Fruit fly (Drosophila melanogaster) whole organism, embryonic: Measurements from ENCODE around the gene Gnmt.

Experiments
- Awh ChIP-seq: fragments of 200-800 bp; sonication (Bioruptor generic); IDR thresholded peaks from 2 replicates; pipeline ENCODE4, ENCODE4 v1.3.6; 2022; ENCODE audit warnings: missing biosample characterization, missing genetic modification characterization
- CG10654 ChIP-seq: fragments of 200-800 bp; sonication (Bioruptor generic); optimal IDR thresholded peaks from 2 replicates; lab custom pipeline; 2016; ENCODE audit warnings: missing biosample characterization, missing genetic modification characterization
- CG11695 ChIP-seq: fragments of 200-800 bp; sonication (Bioruptor generic); IDR thresholded peaks from 3 replicates; pipeline ENCODE4 v1.3.6; 2022; ENCODE audit warnings: missing biosample characterization, missing genetic modification characterization
- CG15479 ChIP-seq: fragments of 200-800 bp; sonication (Bioruptor generic); optimal IDR thresholded peaks from 3 replicates; lab custom pipeline; 2019; ENCODE audit warnings: missing biosample characterization, mild to moderate bottlenecking, missing genetic modification characterization, moderate library complexity
- CG15514 ChIP-seq: fragments of 200-800 bp; sonication (Bioruptor generic); optimal IDR thresholded peaks from 3 replicates; lab custom pipeline; 2017; ENCODE audit warnings: missing biosample characterization, missing genetic modification characterization, mild to moderate bottlenecking, moderate library complexity, missing genetic modification reagents
- CG15601 ChIP-seq: fragments of 200-800 bp; sonication (Bioruptor generic); optimal IDR thresholded peaks from 3 replicates; lab custom pipeline; 2019; ENCODE audit warnings: missing biosample characterization, mild to moderate bottlenecking, missing genetic modification characterization, moderate library complexity
- CG17328 ChIP-seq: fragments of 200-800 bp; sonication (Bioruptor generic); IDR thresholded peaks from 2 replicates; pipeline ENCODE4 v1.3.6; 2022; ENCODE audit warnings: missing biosample characterization, missing genetic modification characterization
- CG2712 ChIP-seq: fragments of 200-800 bp; optimal IDR thresholded peaks from 3 replicates; lab custom pipeline; 2019; ENCODE audit warnings: missing biosample characterization, mild to moderate bottlenecking, missing genetic modification characterization, moderate library complexity
- CG33557 ChIP-seq: fragments of 200-800 bp; sonication (Bioruptor generic); optimal IDR thresholded peaks from 2 replicates; lab custom pipeline; 2019; ENCODE audit warnings: missing biosample characterization, mild to moderate bottlenecking, missing genetic modification characterization, moderate library complexity
- CG4282 ChIP-seq: fragments of 200-800 bp; sonication (Bioruptor generic); optimal IDR thresholded peaks from 2 replicates; lab custom pipeline; 2016; ENCODE audit warnings: missing biosample characterization, missing genetic modification characterization
- CG6654 ChIP-seq: fragments of 200-800 bp; sonication (Bioruptor generic); optimal IDR thresholded peaks from 2 replicates; lab custom pipeline; 2017; ENCODE audit warnings: missing biosample characterization, mild to moderate bottlenecking, missing genetic modification characterization
- CG7839 ChIP-seq: fragments of 200-800 bp; sonication (Bioruptor generic); optimal IDR thresholded peaks from 3 replicates; lab custom pipeline; 2018; ENCODE audit warnings: missing biosample characterization, mild to moderate bottlenecking, missing genetic modification characterization, moderate library complexity
- CG7928 ChIP-seq: fragments of 200-800 bp; sonication (Bioruptor generic); optimal IDR thresholded peaks from 2 replicates; lab custom pipeline; 2017; ENCODE audit warnings: missing biosample characterization, mild to moderate bottlenecking, missing genetic modification characterization
- CG8765 ChIP-seq: fragments of 200-800 bp; sonication (Bioruptor generic); IDR thresholded peaks from 2 replicates; pipeline ENCODE4 v1.3.6; 2022; ENCODE audit warnings: missing biosample characterization, missing genetic modification characterization
- CG8924 ChIP-seq: fragments of 200-800 bp; optimal IDR thresholded peaks from 3 replicates; lab custom pipeline; 2019; ENCODE audit warnings: missing biosample characterization, mild to moderate bottlenecking, missing genetic modification characterization, moderate library complexity
- CG9727 ChIP-seq: fragments of 200-800 bp; sonication (Bioruptor generic); optimal IDR thresholded peaks from 3 replicates; lab custom pipeline; 2017; ENCODE audit warnings: missing biosample characterization, mild to moderate bottlenecking, missing genetic modification characterization
- Dad ChIP-seq: fragments of 200-800 bp; sonication (Bioruptor generic); optimal IDR thresholded peaks from 3 replicates; lab custom pipeline; 2016; ENCODE audit warnings: missing biosample characterization, missing genetic modification characterization
- Deaf1 ChIP-seq: fragments of 200-800 bp; optimal IDR thresholded peaks from 3 replicates; lab custom pipeline; 2019; ENCODE audit warnings: missing biosample characterization, mild to moderate bottlenecking, missing genetic modification characterization, moderate library complexity
- Doc2 ChIP-seq: fragments of 200-800 bp; sonication (Bioruptor generic); IDR thresholded peaks from 2 replicates; pipeline ENCODE4 v1.3.6; 2022; ENCODE audit warnings: missing biosample characterization, missing genetic modification characterization
- HLHmδ ChIP-seq: fragments of 200-800 bp; sonication (Bioruptor generic); optimal IDR thresholded peaks from 2 replicates; lab custom pipeline; 2018; ENCODE audit warnings: missing biosample characterization, mild to moderate bottlenecking, missing genetic modification characterization, moderate library complexity
- Jarid2 ChIP-seq: fragments of 200-800 bp; sonication (Bioruptor generic); optimal IDR thresholded peaks from 3 replicates; lab custom pipeline; 2017; ENCODE audit warnings: mild to moderate bottlenecking, missing biosample characterization, missing genetic modification reagents, missing genetic modification characterization
- Med ChIP-seq: fragments of 200-800 bp; sonication (Bioruptor generic); peaks from one replicate; lab custom pipeline; 2016; ENCODE audit warnings: missing biosample characterization, missing genetic modification characterization, mild to moderate bottlenecking, inconsistent platforms, moderate library complexity
- Opbp ChIP-seq: fragments of 200-800 bp; sonication (Bioruptor generic); IDR thresholded peaks from 3 replicates; pipeline ENCODE4 v1.3.6; 2022; ENCODE audit warnings: missing biosample characterization, missing genetic modification characterization; ENCODE audit not compliant: partially characterized antibody
- Sry-β ChIP-seq: fragments of 200-800 bp; sonication (Bioruptor generic); optimal IDR thresholded peaks from 2 replicates; lab custom pipeline; 2018; ENCODE audit warnings: missing biosample characterization, mild to moderate bottlenecking, missing genetic modification characterization, moderate library complexity
- Stat92E ChIP-seq, 3 experiments: fragments of >200 bp in 2 of 3; fragments of 200-800 bp in 1 of 3; sonication (Bioruptor generic) in 1 of 3; optimal IDR thresholded peaks; 2 replicates each; lab custom pipeline; 2017 to 2019; ENCODE audit warnings: missing biosample characterization in 3 of 3, missing genetic modification characterization in 3 of 3, mild to moderate bottlenecking in 1 of 3, moderate library complexity in 1 of 3
- Trl ChIP-seq, 3 experiments: fragments of >200 bp in 2 of 3; fragments of 200-800 bp in 1 of 3; sonication (Bioruptor generic) in 1 of 3; optimal IDR thresholded peaks; 2 replicates in 1 of 3; 3 replicates in 2 of 3; lab custom pipeline; 2016 to 2017; ENCODE audit warnings: missing biosample characterization in 1 of 3, missing genetic modification characterization in 1 of 3
- Xbp1 ChIP-seq: fragments of 200-800 bp; sonication (Bioruptor generic); optimal IDR thresholded peaks from 3 replicates; lab custom pipeline; 2016; ENCODE audit warnings: missing biosample characterization, mild to moderate bottlenecking, missing genetic modification characterization
- al ChIP-seq: fragments of 200-800 bp; sonication (Bioruptor generic); IDR thresholded peaks from 2 replicates; pipeline ENCODE4 v1.3.6; 2022; ENCODE audit warnings: missing biosample characterization, missing genetic modification characterization
- ara ChIP-seq: fragments of 200-800 bp; sonication (Bioruptor generic); IDR thresholded peaks from 2 replicates; pipeline ENCODE4 v1.3.6; 2022; ENCODE audit warnings: missing biosample characterization, missing genetic modification characterization
- cato ChIP-seq: fragments of 200-800 bp; sonication (Bioruptor generic); optimal IDR thresholded peaks from 2 replicates; lab custom pipeline; 2016; ENCODE audit warnings: missing biosample characterization, missing genetic modification characterization, borderline replicate concordance
- crp ChIP-seq, 2 experiments: fragments of 200-800 bp; sonication (Bioruptor generic); optimal IDR thresholded peaks; 2 replicates in 1 of 2; 3 replicates in 1 of 2; lab custom pipeline; 2017; ENCODE audit warnings: missing biosample characterization in 2 of 2, missing genetic modification characterization in 2 of 2, mild to moderate bottlenecking in 1 of 2, moderate library complexity in 1 of 2
- da ChIP-seq: fragments of 200-800 bp; sonication (Bioruptor generic); optimal IDR thresholded peaks from 2 replicates; lab custom pipeline; 2016; ENCODE audit warnings: missing biosample characterization, missing genetic modification characterization
- emc ChIP-seq: fragments of 200-800 bp; sonication (Bioruptor generic); optimal IDR thresholded peaks from 2 replicates; lab custom pipeline; 2016; ENCODE audit warnings: missing biosample characterization, missing genetic modification characterization
- hbn ChIP-seq: fragments of 200-800 bp; sonication (Bioruptor generic); IDR thresholded peaks from 2 replicates; pipeline ENCODE4 v1.3.6; 2022; ENCODE audit warnings: missing biosample characterization, missing genetic modification characterization; ENCODE audit not compliant: partially characterized antibody
- hkb ChIP-seq, 2 experiments: fragments of 200-800 bp in 1 of 2; fragments of >200 bp in 1 of 2; sonication (Bioruptor generic) in 1 of 2; IDR thresholded peaks in 1 of 2; optimal IDR thresholded peaks in 1 of 2; 2 replicates each; pipeline versions ENCODE4 v1.3.6 to Lab custom; 2017 to 2022; ENCODE audit warnings: missing biosample characterization in 1 of 2, missing genetic modification characterization in 1 of 2
- insv ChIP-seq, 2 experiments: fragments of 200-800 bp; sonication (Bioruptor generic); optimal IDR thresholded peaks; 3 replicates each; lab custom pipeline; 2016 to 2018; ENCODE audit warnings: missing biosample characterization in 2 of 2, missing genetic modification characterization in 2 of 2
- kni ChIP-seq: fragments of 200-800 bp; sonication (Bioruptor generic); optimal IDR thresholded peaks from 3 replicates; lab custom pipeline; 2017; ENCODE audit warnings: mild to moderate bottlenecking, missing biosample characterization, missing genetic modification reagents, missing genetic modification characterization
- nom ChIP-seq: fragments of 200-800 bp; sonication (Bioruptor generic); optimal IDR thresholded peaks from 2 replicates; lab custom pipeline; 2017; ENCODE audit warnings: missing biosample characterization, missing genetic modification characterization, mild to moderate bottlenecking, moderate library complexity, missing genetic modification reagents
- odd ChIP-seq: fragments of 200-800 bp; sonication (Bioruptor generic); optimal IDR thresholded peaks from 2 replicates; lab custom pipeline; 2017; ENCODE audit warnings: missing biosample characterization, mild to moderate bottlenecking, missing genetic modification characterization
- p53 ChIP-seq: fragments of 200-800 bp; sonication (Bioruptor generic); optimal IDR thresholded peaks from 2 replicates; lab custom pipeline; 2016; ENCODE audit warnings: missing biosample characterization, missing genetic modification characterization
- pros ChIP-seq: fragments of 200-800 bp; sonication (Bioruptor generic); optimal IDR thresholded peaks from 3 replicates; lab custom pipeline; 2019; ENCODE audit warnings: missing biosample characterization, mild to moderate bottlenecking, missing genetic modification characterization, moderate library complexity
- ro ChIP-seq: fragments of 200-800 bp; sonication (Bioruptor generic); IDR thresholded peaks from 2 replicates; pipeline ENCODE4 v1.3.6; 2022; ENCODE audit warnings: missing biosample characterization, missing genetic modification characterization
- sd ChIP-seq: fragments of 200-800 bp; sonication (Bioruptor generic); optimal IDR thresholded peaks from 3 replicates; lab custom pipeline; 2018; ENCODE audit warnings: missing biosample characterization, mild to moderate bottlenecking, missing genetic modification characterization, moderate library complexity
- sens ChIP-seq: fragments of 200-800 bp; sonication (Bioruptor generic); peaks from one replicate; lab custom pipeline; 2016; ENCODE audit warnings: missing biosample characterization, missing genetic modification characterization
- stwl ChIP-seq: fragments of 200-800 bp; sonication (Bioruptor generic); optimal IDR thresholded peaks from 3 replicates; lab custom pipeline; 2018; ENCODE audit warnings: missing biosample characterization, mild to moderate bottlenecking, missing genetic modification characterization, moderate library complexity
- tll ChIP-seq, 2 experiments: fragments of 200-800 bp in 1 of 2; fragments of >200 bp in 1 of 2; sonication (Bioruptor generic) in 1 of 2; optimal IDR thresholded peaks; 2 replicates each; lab custom pipeline; 2017 to 2019; ENCODE audit warnings: missing biosample characterization in 2 of 2, missing genetic modification characterization in 2 of 2, mild to moderate bottlenecking in 1 of 2, moderate library complexity in 1 of 2
- twi ChIP-seq: fragments of 200-800 bp; optimal IDR thresholded peaks from 2 replicates; lab custom pipeline; 2019; ENCODE audit warnings: missing biosample characterization, mild to moderate bottlenecking, missing genetic modification characterization, moderate library complexity
- zen ChIP-seq: fragments of 200-800 bp; sonication (Bioruptor generic); optimal IDR thresholded peaks from 3 replicates; lab custom pipeline; 2018; ENCODE audit warnings: missing biosample characterization, mild to moderate bottlenecking, missing genetic modification characterization, moderate library complexity

The Gnmt gene

DNA sequence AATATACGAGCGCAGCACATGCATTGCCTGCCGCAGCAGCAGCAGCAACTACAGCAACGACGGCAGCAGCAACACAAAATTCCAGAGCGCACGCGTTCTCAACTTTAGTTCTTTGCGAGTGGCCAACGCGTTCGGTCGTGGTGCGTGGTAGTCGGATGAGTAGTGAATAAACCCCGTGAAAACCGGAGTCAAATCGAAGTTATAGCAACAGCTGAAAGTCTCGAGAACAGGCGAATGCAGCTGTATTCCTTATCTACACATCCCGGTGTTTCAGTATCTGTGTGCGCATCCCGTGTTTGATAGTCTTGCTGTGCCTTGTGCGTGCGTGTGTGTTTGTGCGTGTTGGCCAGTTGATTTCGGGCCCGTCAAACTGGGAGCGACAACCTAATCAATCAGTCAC lies 26.5 kb upstream of the Gnmt start, which contains the start of gene Dtg (continued):
- TF ChIP-seq CG10654 (GFP tag; lab: Kevin White, UChicago), result no peak
- TF ChIP-seq Awh (GFP tag; lab: Robert Waterston, UW), result no peak
- TF ChIP-seq crp (GFP tag; optimal IDR thresholded peaks at IDR 0.05; lab: Kevin White, UChicago), result peak in 1 of 2 experiments; percentile 14
- peak; percentile 52 for TF ChIP-seq sd (tag; lab: Kevin White, UChicago)
- TF ChIP-seq Sry-β (GFP tag; lab: Kevin White, UChicago), result no peak
- TF ChIP-seq CG11695 (GFP tag; lab: Robert Waterston, UW), result no peak
- no peak for TF ChIP-seq CG6654 (GFP tag; lab: Kevin White, UChicago)
- TF ChIP-seq CG8765 (GFP tag; lab: Robert Waterston, UW), result no peak
- no peak for TF ChIP-seq ro (GFP tag; lab: Robert Waterston, UW)
- peak; percentile 72 for TF ChIP-seq Jarid2 (GFP tag; lab: Kevin White, UChicago)
- TF ChIP-seq stwl (tag; lab: Kevin White, UChicago), result no peak
- no peak for TF ChIP-seq emc (GFP tag; lab: Kevin White, UChicago)
- no peak for TF ChIP-seq CG4282 (GFP tag; lab: Kevin White, UChicago)
- no peak for TF ChIP-seq Xbp1 (GFP tag; lab: Kevin White, UChicago)
- peak; percentile 80 for TF ChIP-seq kni (GFP tag; lab: Kevin White, UChicago)
- TF ChIP-seq CG8924, result peak; percentile 10
- peak; percentile 30 for TF ChIP-seq Deaf1 (tag; lab: Kevin White, UChicago)
- peak; percentile 7 for TF ChIP-seq CG2712 (tag; lab: Kevin White, UChicago)
- no peak for TF ChIP-seq hkb (optimal IDR thresholded peaks at IDR 0.05; lab: Kevin White, UChicago)
- no peak for TF ChIP-seq hkb (GFP tag; IDR thresholded peaks at IDR 0.05; lab: Robert Waterston, UW)
- TF ChIP-seq CG15601 (tag; lab: Kevin White, UChicago), result peak; percentile 2
- peak in 1 of 2 experiments; percentile 2 for TF ChIP-seq Trl (optimal IDR thresholded peaks at IDR 0.05; lab: Kevin White, UChicago)
- no peak for TF ChIP-seq Trl (GFP tag; optimal IDR thresholded peaks at IDR 0.05; lab: Kevin White, UChicago)
- peak; percentile 63 for TF ChIP-seq CG15479 (GFP tag; lab: Kevin White, UChicago)
- TF ChIP-seq Dad (GFP tag; lab: Kevin White, UChicago), result no peak
- peak in 1 of 2 experiments; percentile 0 for TF ChIP-seq insv (GFP tag; optimal IDR thresholded peaks at IDR 0.05; lab: Kevin White, UChicago)
- TF ChIP-seq Stat92E (GFP tag; optimal IDR thresholded peaks at IDR 0.05; lab: Kevin White, UChicago), result peak in 1 of 3 experiments; percentile 62
- TF ChIP-seq tll (GFP tag; optimal IDR thresholded peaks at IDR 0.05; lab: Kevin White, UChicago), result peak in 1 of 2 experiments; percentile 93
- peak; percentile 18 for TF ChIP-seq nom (GFP tag; lab: Kevin White, UChicago)
- TF ChIP-seq HLHmδ (GFP tag; lab: Kevin White, UChicago), result peak; percentile 82
- TF ChIP-seq twi (tag; lab: Kevin White, UChicago), result peak; percentile 70
- peak; percentile 74 for TF ChIP-seq sens (GFP tag; lab: Kevin White, UChicago)
- TF ChIP-seq zen (tag; lab: Kevin White, UChicago), result peak; percentile 46
- no peak for TF ChIP-seq p53
- peak; percentile 77 for TF ChIP-seq Med (GFP tag; lab: Kevin White, UChicago)
- TF ChIP-seq CG15514 (GFP tag; lab: Kevin White, UChicago), result no peak
- TF ChIP-seq cato (GFP tag; lab: Kevin White, UChicago), result no peak
- no peak for TF ChIP-seq Doc2 (GFP tag; lab: Robert Waterston, UW)
- peak; percentile 19 for TF ChIP-seq da (GFP tag; lab: Kevin White, UChicago)
- TF ChIP-seq CG17328 (GFP tag; lab: Robert Waterston, UW), result no peak
- no peak for TF ChIP-seq CG7928 (GFP tag; lab: Kevin White, UChicago)
- TF ChIP-seq CG7839 (tag; lab: Kevin White, UChicago), result no peak
- peak; percentile 22 for TF ChIP-seq odd (GFP tag; lab: Kevin White, UChicago)
- 0 out of 3 replicates have a peak, but pooled peaks have one; percentile 24 for TF ChIP-seq Opbp
- peak; percentile 65 for TF ChIP-seq pros (GFP tag; lab: Kevin White, UChicago)
- no peak for TF ChIP-seq al (GFP tag; lab: Robert Waterston, UW)
- peak; percentile 0 for TF ChIP-seq CG9727 (GFP tag; lab: Kevin White, UChicago)
- peak; percentile 24 for TF ChIP-seq CG33557 (GFP tag; lab: Kevin White, UChicago)
- TF ChIP-seq hbn, result no peak
- peak; percentile 40; the same call in 1 of the 2 replicates for TF ChIP-seq ara (GFP tag; lab: Robert Waterston, UW)
